Fruit fly (Drosophila melanogaster): ENCODE data around the gene CG40485.
A peak's percentile ranks its signal among the peaks of the same experiment; 100 is the strongest.

Gene CG40485

dm6 chrX:23010651-23011050 lies 48.5 kb upstream of the CG40485 start (continued):
- TF ChIP-seq CG8089 (GFP tag; optimal IDR thresholded peaks at IDR 0.05) (no peak), z (GFP tag; IDR thresholded peaks at IDR 0.05) (no peak), toy (GFP tag; IDR thresholded peaks at IDR 0.05) (no peak), ttk (GFP tag; IDR thresholded peaks at IDR 0.05) (no peak), pzg (GFP tag; optimal IDR thresholded peaks at IDR 0.05) (no peak), CG33557 (GFP tag; optimal IDR thresholded peaks at IDR 0.05) (no peak), CG14441 (GFP tag; IDR thresholded peaks at IDR 0.05) (peak; percentile 62), CG11085 (GFP tag; IDR thresholded peaks at IDR 0.05) (no peak), Nf-YB (GFP tag; optimal IDR thresholded peaks at IDR 0.05) (peak; percentile 4), ATbp (GFP tag; optimal IDR thresholded peaks at IDR 0.05) (no peak), Hr3 (GFP tag; optimal IDR thresholded peaks at IDR 0.05) (no peak), CG13287 (GFP tag; IDR thresholded peaks at IDR 0.05; ENCODE audit: partially characterized antibody) (no peak), sens-2 (GFP tag; IDR thresholded peaks at IDR 0.05) (no peak), Mrtf (GFP tag; IDR thresholded peaks at IDR 0.05) (no peak; the same call in 2 of the 3 replicates), Awh (GFP tag; IDR thresholded peaks at IDR 0.05) (no peak), bbx (GFP tag; IDR thresholded peaks at IDR 0.05; ENCODE audit: partially characterized antibody) (no peak), fd64A (GFP tag; optimal IDR thresholded peaks at IDR 0.05) (no peak), lbe (GFP tag; optimal IDR thresholded peaks at IDR 0.05) (no peak), NC2α (GFP tag; optimal IDR thresholded peaks at IDR 0.05) (no peak), pan (optimal IDR thresholded peaks at IDR 0.05) (no peak), pan (GFP tag; optimal IDR thresholded peaks at IDR 0.05 in 1 of 2, IDR thresholded peaks at IDR 0.05 in 1 of 2) (no peak), CG17328 (GFP tag; IDR thresholded peaks at IDR 0.05) (no peak), CG8388 (GFP tag; optimal IDR thresholded peaks at IDR 0.05) (no peak), sisA (GFP tag; IDR thresholded peaks at IDR 0.05) (peak; percentile 32; the same call in 1 of the 2 replicates), tup (GFP tag; optimal IDR thresholded peaks at IDR 0.05) (no peak), CoRest (tag; optimal IDR thresholded peaks at IDR 0.05) (peak; percentile 40), CG17385 (GFP tag; optimal IDR thresholded peaks at IDR 0.05) (peak; percentile 25), cg (GFP tag; optimal IDR thresholded peaks at IDR 0.05) (no peak), CG10147 (GFP tag; optimal IDR thresholded peaks at IDR 0.05) (no peak), Gug (GFP tag; IDR thresholded peaks at IDR 0.05) (no peak), CG1233 (GFP tag; optimal IDR thresholded peaks at IDR 0.05) (no peak), Stat92E (GFP tag; optimal IDR thresholded peaks at IDR 0.05) (no peak), CG12104 (GFP tag; optimal IDR thresholded peaks at IDR 0.05) (no peak), ranshi (GFP tag; IDR thresholded peaks at IDR 0.05) (no peak), ftz-f1 (GFP tag; optimal IDR thresholded peaks at IDR 0.05) (no peak), CG4404 (GFP tag; IDR thresholded peaks at IDR 0.05) (no peak), CG34376 (GFP tag; optimal IDR thresholded peaks at IDR 0.05) (no peak), CG12744 (GFP tag; optimal IDR thresholded peaks at IDR 0.05) (no peak), Hand (GFP tag; optimal IDR thresholded peaks at IDR 0.05) (no peak), Mad (GFP tag; optimal IDR thresholded peaks at IDR 0.05) (no peak), NK7.1 (GFP tag; optimal IDR thresholded peaks at IDR 0.05) (no peak), CG5953 (GFP tag; IDR thresholded peaks at IDR 0.05) (no peak), B-H2 (GFP tag; optimal IDR thresholded peaks at IDR 0.05) (peak; percentile 16), CG12391 (tag; optimal IDR thresholded peaks at IDR 0.05) (peak; percentile 11), dmrt99B (tag; optimal IDR thresholded peaks at IDR 0.05) (peak; percentile 22), Tbp (GFP tag; optimal IDR thresholded peaks at IDR 0.05) (no peak), Atf6 (GFP tag; IDR thresholded peaks at IDR 0.05) (peak; percentile 70), CG16779 (GFP tag; IDR thresholded peaks at IDR 0.05) (no peak), CG6254 (GFP tag; optimal IDR thresholded peaks at IDR 0.05) (no peak), CG9215 (GFP tag; IDR thresholded peaks at IDR 0.05) (peak; percentile 51), H15 (GFP tag; IDR thresholded peaks at IDR 0.05) (no peak), D (optimal IDR thresholded peaks at IDR 0.05) (no peak), D (GFP tag; optimal IDR thresholded peaks at IDR 0.05) (no peak)

Data from whole organism, embryonic.